Worm (Caenorhabditis elegans): ENCODE data around the gene Y42H9AR.2.

- TF ChIP-seq sox-4 (tag; optimal IDR thresholded peaks at IDR 0.05): no peak
- TF ChIP-seq hlh-13 (GFP tag; optimal IDR thresholded peaks at IDR 0.05): no peak
- no peak for TF ChIP-seq lim-6 (tag; optimal IDR thresholded peaks at IDR 0.05)
- no peak for TF ChIP-seq pha-2 (tag; optimal IDR thresholded peaks at IDR 0.05)
- no peak for TF ChIP-seq nhr-11 (tag; optimal IDR thresholded peaks at IDR 0.05)
- TF ChIP-seq unc-3 (GFP tag; conservative IDR thresholded peaks at IDR 0.05): no peak
- TF ChIP-seq unc-3 (tag; optimal IDR thresholded peaks at IDR 0.05): no peak
- no peak for TF ChIP-seq C08G9.2 (tag; optimal IDR thresholded peaks at IDR 0.05)
- TF ChIP-seq rnt-1 (tag; optimal IDR thresholded peaks at IDR 0.05): no peak
These were observed 3.5 kb downstream of the Y42H9AR.2 start for ce11 chrIV:8103196-8103595.
